Worm (Caenorhabditis elegans) whole organism, mixed stage, embryonic: ENCODE measurements around the gene F40E10.5.
A peak's percentile ranks its signal among the peaks of the same experiment; 100 is the strongest.

ENCODE experiments used
- M03D4.4 ChIP-seq: sonication (generic microtip); optimal IDR thresholded peaks from 2 replicates; lab custom pipeline; 2017; ENCODE audit warnings: mild to moderate bottlenecking, missing genetic modification characterization, missing compliant biosample characterization
- bed-3 ChIP-seq: fragments of 200-800 bp; sonication (Bioruptor generic); optimal IDR thresholded peaks from 3 replicates; lab custom pipeline; 2018; ENCODE audit warnings: mild to moderate bottlenecking, missing genetic modification characterization, moderate library complexity, missing compliant biosample characterization
- blmp-1 ChIP-seq: fragments of 150-350 bp; optimal IDR thresholded peaks from 2 replicates; lab custom pipeline; 2014; ENCODE audit warnings: missing biosample characterization, missing genetic modification characterization
- ceh-39 ChIP-seq: fragments of 150-350 bp; optimal IDR thresholded peaks from 2 replicates; lab custom pipeline; 2014; ENCODE audit warnings: missing biosample characterization, missing genetic modification characterization
- ceh-83 ChIP-seq: fragments of 200-800 bp; sonication (Bioruptor generic); optimal IDR thresholded peaks from 2 replicates; lab custom pipeline; 2018; ENCODE audit warnings: mild to moderate bottlenecking, missing genetic modification characterization, missing compliant biosample characterization
- ces-1 ChIP-seq: fragments of 150-350 bp; optimal IDR thresholded peaks from 2 replicates; lab custom pipeline; 2014; ENCODE audit warnings: missing biosample characterization, missing genetic modification reagents, missing genetic modification characterization
- cnd-1 ChIP-seq: fragments of 200-800 bp; sonication (Bioruptor generic); optimal IDR thresholded peaks from 2 replicates; lab custom pipeline; 2018; ENCODE audit warnings: mild to moderate bottlenecking, missing genetic modification characterization, missing compliant biosample characterization
- drap-1 ChIP-seq: fragments of 200-800 bp; sonication (Bioruptor generic); optimal IDR thresholded peaks from 3 replicates; lab custom pipeline; 2018; ENCODE audit warnings: mild to moderate bottlenecking, missing genetic modification characterization, missing compliant biosample characterization
- elt-1 ChIP-seq: sonication (generic microtip); optimal IDR thresholded peaks from 2 replicates; lab custom pipeline; 2017; ENCODE audit warnings: missing genetic modification characterization, mild to moderate bottlenecking, missing compliant biosample characterization, antibody characterized with exemption, moderate library complexity, borderline replicate concordance; ENCODE audit not compliant: insufficient read depth
- elt-3 ChIP-seq: fragments of 150-350 bp; optimal IDR thresholded peaks from 2 replicates; lab custom pipeline; 2014; ENCODE audit warnings: missing biosample characterization, missing genetic modification characterization
- flh-1 ChIP-seq: fragments of 200-800 bp; sonication (Bioruptor generic); optimal IDR thresholded peaks from 2 replicates; lab custom pipeline; 2018; ENCODE audit warnings: mild to moderate bottlenecking, missing genetic modification characterization, moderate library complexity, missing compliant biosample characterization
- ham-2 ChIP-seq: fragments of 200-800 bp; sonication (Bioruptor generic); optimal IDR thresholded peaks from 2 replicates; lab custom pipeline; 2018; ENCODE audit warnings: mild to moderate bottlenecking, missing genetic modification characterization, missing compliant biosample characterization
- hlh-1 ChIP-seq: fragments of 150-350 bp; optimal IDR thresholded peaks from 2 replicates; lab custom pipeline; 2014; ENCODE audit warnings: missing biosample characterization, missing genetic modification reagents, missing genetic modification characterization
- lin-13 ChIP-seq: fragments of 150-350 bp; optimal IDR thresholded peaks from 2 replicates; lab custom pipeline; 2014; ENCODE audit warnings: missing biosample characterization, missing genetic modification characterization
- lin-32 ChIP-seq: fragments of 200-800 bp; sonication (Bioruptor generic); optimal IDR thresholded peaks from 2 replicates; lab custom pipeline; 2018; ENCODE audit warnings: mild to moderate bottlenecking, missing genetic modification characterization, missing compliant biosample characterization
- lsy-2 ChIP-seq: fragments of 150-350 bp; optimal IDR thresholded peaks from 2 replicates; lab custom pipeline; 2014; ENCODE audit warnings: missing biosample characterization, missing genetic modification characterization
- mep-1 ChIP-seq: fragments of 150-350 bp; optimal IDR thresholded peaks from 2 replicates; lab custom pipeline; 2017; ENCODE audit warnings: missing biosample characterization, missing genetic modification reagents, missing genetic modification characterization, inconsistent platforms
- mls-2 ChIP-seq: sonication (generic microtip); optimal IDR thresholded peaks from 2 replicates; lab custom pipeline; 2016; ENCODE audit warnings: mild to moderate bottlenecking, missing genetic modification characterization, moderate library complexity, missing compliant biosample characterization
- nhr-12 ChIP-seq: fragments of 150-350 bp; optimal IDR thresholded peaks from 2 replicates; lab custom pipeline; 2014; ENCODE audit warnings: missing biosample characterization, missing genetic modification characterization
- nhr-2 ChIP-seq: fragments of 150-350 bp; optimal IDR thresholded peaks from 2 replicates; lab custom pipeline; 2014; ENCODE audit warnings: missing biosample characterization, missing genetic modification characterization
- nhr-237 ChIP-seq: fragments of 150-350 bp; optimal IDR thresholded peaks from 2 replicates; lab custom pipeline; 2014; ENCODE audit warnings: missing biosample characterization, missing genetic modification characterization
- nhr-28 ChIP-seq: fragments of 150-350 bp; optimal IDR thresholded peaks from 2 replicates; lab custom pipeline; 2014; ENCODE audit warnings: missing biosample characterization, missing genetic modification characterization
- pha-4 ChIP-seq: fragments of 150-350 bp; optimal IDR thresholded peaks from 2 replicates; lab custom pipeline; 2018; ENCODE audit warnings: missing biosample characterization, missing genetic modification reagents, missing genetic modification characterization
- sem-2 ChIP-seq: fragments of 200-800 bp; sonication (Bioruptor generic); optimal IDR thresholded peaks from 2 replicates; lab custom pipeline; 2018; ENCODE audit warnings: mild to moderate bottlenecking, missing genetic modification characterization, missing compliant biosample characterization
- snpc-4 ChIP-seq: fragments of 150-350 bp; optimal IDR thresholded peaks from 2 replicates; lab custom pipeline; 2014; ENCODE audit warnings: missing biosample characterization, missing genetic modification characterization
- sptf-1 ChIP-seq: sonication (generic microtip); optimal IDR thresholded peaks from 2 replicates; lab custom pipeline; 2017; ENCODE audit warnings: mild to moderate bottlenecking, missing genetic modification characterization, moderate library complexity, missing compliant biosample characterization
- tbx-8 ChIP-seq: fragments of 200-800 bp; sonication (Bioruptor generic); optimal IDR thresholded peaks from 2 replicates; lab custom pipeline; 2018; ENCODE audit warnings: mild to moderate bottlenecking, missing genetic modification characterization, moderate library complexity, missing compliant biosample characterization
- unc-120 ChIP-seq: sonication (generic microtip); optimal IDR thresholded peaks from 2 replicates; lab custom pipeline; 2017; ENCODE audit warnings: missing genetic modification characterization, missing compliant biosample characterization; ENCODE audit not compliant: poor library complexity, severe bottlenecking
- unc-39 ChIP-seq: fragments of 150-350 bp; optimal IDR thresholded peaks from 2 replicates; lab custom pipeline; 2014; ENCODE audit warnings: missing biosample characterization, missing genetic modification characterization
- unc-62 ChIP-seq: fragments of 150-350 bp; optimal IDR thresholded peaks from 2 replicates; lab custom pipeline; 2014; ENCODE audit warnings: missing biosample characterization, missing genetic modification reagents, missing genetic modification characterization
- zip-8 ChIP-seq: fragments of 150-350 bp; optimal IDR thresholded peaks from 2 replicates; lab custom pipeline; 2014; ENCODE audit warnings: missing biosample characterization, missing genetic modification characterization
- ztf-11 ChIP-seq: fragments of 150-350 bp; optimal IDR thresholded peaks from 2 replicates; lab custom pipeline; 2014; ENCODE audit warnings: missing biosample characterization, missing genetic modification characterization

The F40E10.5 gene

DNA sequence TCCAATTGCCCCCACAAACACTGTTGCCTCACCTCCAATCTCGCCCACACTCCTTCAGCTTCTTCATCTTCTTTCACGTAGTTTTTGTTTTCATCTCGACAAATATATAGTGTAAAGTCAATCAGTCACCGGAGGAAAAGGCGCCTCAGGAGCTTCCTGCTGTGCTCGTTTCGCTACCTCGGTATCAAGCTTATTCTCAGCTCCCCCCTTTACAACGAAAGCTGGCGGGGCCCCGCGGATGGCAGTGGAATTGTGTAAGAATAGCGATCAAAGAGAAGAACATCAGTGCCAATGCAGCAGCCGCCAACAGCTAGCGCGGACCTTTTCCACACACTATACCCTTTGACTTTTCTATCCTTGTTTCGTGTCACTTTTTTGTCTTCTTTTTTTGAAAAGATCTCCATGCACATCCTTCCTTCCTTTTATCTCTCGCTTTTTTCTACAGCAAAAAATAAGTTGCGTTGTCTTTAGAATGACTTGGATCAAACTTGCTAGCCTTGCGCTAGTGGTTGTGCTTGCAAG is 17.1 kb upstream of the F40E10.5 start, which contains the start of gene csq-1:
TSS of gene csq-1 (plus strand) at position 472 of the 522 bp plus-strand sequence.
- TF ChIP-seq ceh-83 (GFP tag; lab: Kevin White, UChicago) (no peak), unc-62 (GFP tag; lab: Kevin White, UChicago) (peak; percentile 53), nhr-28 (tag; lab: Kevin White, UChicago) (no peak), snpc-4 (tag; lab: Kevin White, UChicago) (no peak), hlh-1 (tag; lab: Kevin White, UChicago) (peak; percentile 69), unc-120 (tag; lab: Kevin White, UChicago) (peak; percentile 66), unc-39 (no peak)

DNA sequence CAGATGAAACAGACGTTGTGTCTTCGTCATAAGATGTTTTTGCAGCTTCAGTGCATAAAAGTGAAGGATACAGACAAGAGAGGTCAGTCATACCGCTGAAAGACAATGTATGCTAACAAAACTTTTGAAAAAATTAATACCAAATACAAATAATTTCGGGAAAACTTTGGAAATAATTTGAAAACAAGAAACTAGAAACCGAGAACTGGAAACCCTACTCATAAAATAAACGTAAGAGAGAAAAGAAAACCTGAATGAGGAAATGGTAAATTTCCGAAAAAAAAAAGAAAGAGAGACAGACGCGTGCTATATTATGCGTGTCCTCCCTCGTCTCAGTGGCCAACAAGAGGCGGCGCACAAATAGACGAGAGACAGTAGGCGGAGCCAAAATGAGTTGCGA is 8.7 kb upstream of the F40E10.5 start, which contains the start of gene sox-3:
TSS of gene sox-3 (minus strand) at position 101 of the 400 bp plus-strand sequence.
- TF ChIP-seq ces-1 (peak; percentile 3), mep-1 (no peak), lin-32 (GFP tag; lab: Kevin White, UChicago) (no peak)

- TF ChIP-seq ztf-11 (tag; lab: Kevin White, UChicago) (no peak), ces-1 (peak; percentile 97), unc-120 (tag; lab: Kevin White, UChicago) (no peak), elt-3 (no peak)
These were observed 6.9 kb upstream of the F40E10.5 start for ce11 chrX:14694633-14695177.

DNA sequence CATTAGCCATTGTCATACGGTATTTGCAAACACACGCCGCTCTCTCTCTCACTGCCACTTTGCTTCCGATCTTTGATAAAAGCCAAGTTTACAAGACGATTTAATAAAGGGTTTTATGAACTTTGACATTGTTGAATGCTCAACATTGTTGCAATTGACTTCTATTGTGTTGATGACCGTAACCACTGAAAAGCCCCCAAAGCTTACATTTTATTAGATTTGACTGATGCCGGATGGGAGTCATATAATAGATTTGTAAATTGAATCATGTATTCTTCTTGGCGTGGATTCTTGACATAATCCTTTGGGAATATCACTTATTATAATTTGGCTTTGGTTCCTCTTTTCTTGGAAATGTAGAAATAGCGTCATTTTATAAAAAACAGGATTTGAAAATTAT is 5.7 kb upstream of the F40E10.5 start:
- TF ChIP-seq ces-1 (peak; percentile 94), mls-2 (tag; lab: Kevin White, UChicago) (no peak)

DNA sequence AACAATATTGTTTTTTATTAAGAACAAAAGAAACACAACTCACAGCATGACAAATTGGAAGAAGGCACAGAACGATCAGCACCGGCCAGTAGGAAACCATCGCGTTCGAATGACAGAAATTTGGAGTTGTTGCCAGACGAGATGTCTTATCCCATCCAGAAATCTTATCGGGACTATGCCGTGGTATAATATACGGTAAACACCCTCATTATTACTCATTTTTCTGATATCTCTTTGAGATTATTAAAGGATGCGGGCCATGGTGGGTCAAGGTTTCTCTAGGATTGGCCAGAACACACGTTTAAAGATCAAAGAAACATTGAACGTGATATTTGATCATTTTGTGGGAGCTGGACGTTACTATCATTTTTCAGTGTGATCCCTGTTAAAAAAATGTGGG is 1.7 kb upstream of the F40E10.5 start, which contains the start of gene hch-1:
TSS of gene hch-1 (minus strand) at position 112 of the 400 bp plus-strand sequence.
- peak; percentile 92 for TF ChIP-seq elt-1
- TF ChIP-seq blmp-1, result no peak
- peak; percentile 32 for TF ChIP-seq nhr-2 (tag; lab: Kevin White, UChicago)

- no peak for TF ChIP-seq lin-32 (GFP tag; lab: Kevin White, UChicago)
These were observed 3.3 kb downstream of the F40E10.5 start for ce11 chrX:14704933-14705332.

ce11 chrX:14706698-14707285 is 5.2 kb downstream of the F40E10.5 start, which contains the start of gene tmem-184:
Gene tmem-184 (minus strand): TSS chrX:14706861.
- no peak for TF ChIP-seq bed-3 (GFP tag; lab: Kevin White, UChicago)
- peak; percentile 33 for TF ChIP-seq unc-62 (GFP tag; lab: Kevin White, UChicago)
- TF ChIP-seq ces-1, result peak; percentile 33

DNA sequence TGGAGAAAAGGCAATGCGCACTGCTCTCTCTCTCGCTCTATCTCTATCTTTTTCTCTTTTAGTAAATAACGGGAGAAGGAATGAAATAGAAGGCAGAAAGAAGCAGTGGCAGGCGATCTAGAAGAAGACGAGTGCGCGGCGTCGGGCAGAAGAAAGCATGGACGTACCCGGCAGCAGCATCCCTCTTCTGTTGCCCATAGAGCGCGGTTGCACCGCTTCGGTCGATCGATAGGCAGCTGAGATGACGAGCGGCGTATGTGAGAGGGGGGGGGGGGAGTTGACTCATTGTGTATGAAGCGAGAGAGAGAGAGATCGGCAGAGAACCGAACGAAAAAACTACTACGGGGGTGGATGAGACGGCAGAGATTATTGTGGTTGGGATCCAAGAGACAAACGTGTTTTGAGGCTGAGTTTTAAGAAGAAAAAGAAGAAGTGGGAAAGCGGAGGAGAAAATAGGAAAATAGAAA is 6.6 kb downstream of the F40E10.5 start:
- TF ChIP-seq mls-2 (tag; lab: Kevin White, UChicago), result peak; percentile 84
- TF ChIP-seq nhr-237 (tag; lab: Kevin White, UChicago), result peak; percentile 52
- no peak for TF ChIP-seq nhr-12 (tag; lab: Kevin White, UChicago)
- TF ChIP-seq bed-3 (GFP tag; lab: Kevin White, UChicago), result no peak
- TF ChIP-seq mep-1, result peak; percentile 81
- no peak for TF ChIP-seq elt-1
- peak; percentile 48 for TF ChIP-seq lin-32 (GFP tag; lab: Kevin White, UChicago)
- TF ChIP-seq flh-1, result no peak
- peak; percentile 2 for TF ChIP-seq elt-3
- peak; percentile 0 for TF ChIP-seq tbx-8 (GFP tag; lab: Kevin White, UChicago)
- peak; percentile 68 for TF ChIP-seq unc-120 (tag; lab: Kevin White, UChicago)
- peak; percentile 83 for TF ChIP-seq sptf-1
- TF ChIP-seq hlh-1 (tag; lab: Kevin White, UChicago), result peak; percentile 37
- TF ChIP-seq ceh-39, result peak; percentile 86
- peak; percentile 32 for TF ChIP-seq sem-2 (GFP tag; lab: Kevin White, UChicago)
- TF ChIP-seq ham-2 (GFP tag; lab: Kevin White, UChicago), result peak; percentile 93
- TF ChIP-seq M03D4.4, result peak; percentile 17
- peak; percentile 80 for TF ChIP-seq unc-62 (GFP tag; lab: Kevin White, UChicago)
- no peak for TF ChIP-seq zip-8
- TF ChIP-seq cnd-1 (tag; lab: Kevin White, UChicago), result peak; percentile 60
- TF ChIP-seq lin-13 (tag; lab: Kevin White, UChicago), result peak; percentile 53
- TF ChIP-seq lsy-2 (tag; lab: Kevin White, UChicago), result peak; percentile 76
- peak; percentile 69 for TF ChIP-seq ztf-11 (tag; lab: Kevin White, UChicago)
- TF ChIP-seq drap-1 (GFP tag; lab: Kevin White, UChicago), result peak; percentile 62
- TF ChIP-seq nhr-28 (tag; lab: Kevin White, UChicago), result no peak
- TF ChIP-seq nhr-2 (tag; lab: Kevin White, UChicago), result peak; percentile 33
- TF ChIP-seq pha-4 (tag; lab: Kevin White, UChicago), result peak; percentile 55
- peak; percentile 75 for TF ChIP-seq ces-1
